Fruit fly (Drosophila melanogaster) whole organism, prepupa: ENCODE data around the gene ppk28.
A peak's percentile ranks its signal among the peaks of the same experiment; 100 is the strongest.

Experiments
- CG11902 ChIP-seq: fragments of 200-800 bp; sonication (Bioruptor generic); optimal IDR thresholded peaks from 3 replicates; lab custom pipeline; 2016; ENCODE audit warnings: missing biosample characterization, missing genetic modification characterization
- CG16779 ChIP-seq: fragments of 200-800 bp; sonication (Bioruptor generic); optimal IDR thresholded peaks from 3 replicates; lab custom pipeline; 2017; ENCODE audit warnings: missing biosample characterization, mild to moderate bottlenecking, missing genetic modification characterization
- CG6276 ChIP-seq: fragments of 200-800 bp; sonication (Bioruptor generic); optimal IDR thresholded peaks from 2 replicates; lab custom pipeline; 2017; ENCODE audit warnings: missing biosample characterization, mild to moderate bottlenecking, missing genetic modification characterization
- CG6854 ChIP-seq: fragments of 200-800 bp; sonication (Bioruptor generic); optimal IDR thresholded peaks from 2 replicates; lab custom pipeline; 2017; ENCODE audit warnings: missing biosample characterization, mild to moderate bottlenecking, missing genetic modification characterization
- CG8319 ChIP-seq: fragments of 200-800 bp; sonication (Bioruptor generic); optimal IDR thresholded peaks from 3 replicates; lab custom pipeline; 2016; ENCODE audit warnings: missing biosample characterization, missing genetic modification characterization
- Eip78C ChIP-seq: fragments of 200-800 bp; sonication (Bioruptor generic); peaks from one replicate; lab custom pipeline; 2016; ENCODE audit warnings: missing biosample characterization, missing genetic modification characterization
- Smox ChIP-seq: fragments of 200-800 bp; sonication (Bioruptor generic); optimal IDR thresholded peaks from 3 replicates; lab custom pipeline; 2016; ENCODE audit warnings: missing biosample characterization, missing genetic modification characterization
- acj6 ChIP-seq: fragments of 200-800 bp; sonication (Bioruptor generic); optimal IDR thresholded peaks from 3 replicates; lab custom pipeline; 2016; ENCODE audit warnings: missing biosample characterization, missing genetic modification characterization
- fd59A ChIP-seq: fragments of 200-800 bp; sonication (Bioruptor generic); optimal IDR thresholded peaks from 2 replicates; lab custom pipeline; 2017; ENCODE audit warnings: missing biosample characterization, mild to moderate bottlenecking, missing genetic modification characterization, missing genetic modification reagents
- svp ChIP-seq: fragments of 200-800 bp; sonication (Bioruptor generic); peaks from one replicate; lab custom pipeline; 2016; ENCODE audit warnings: missing biosample characterization, missing genetic modification characterization

DNA sequence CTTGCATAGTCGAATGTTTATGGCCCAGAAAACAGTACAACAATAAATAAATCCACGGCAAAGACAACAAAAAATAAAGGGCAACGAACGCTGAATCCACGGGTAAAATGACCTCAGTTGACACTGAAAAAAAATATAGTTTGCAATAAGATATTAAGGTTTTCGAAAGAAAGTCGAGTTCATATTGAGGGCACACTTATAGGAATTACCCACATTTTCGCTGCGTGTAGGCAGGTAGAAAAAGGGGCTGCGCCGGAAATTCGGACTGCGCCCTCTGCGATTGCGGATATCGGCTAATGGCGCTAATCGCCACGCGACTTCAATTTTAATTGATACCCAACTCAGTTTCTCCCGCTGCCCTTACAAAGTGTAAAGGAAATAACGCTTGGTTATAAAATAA, 2.8 kb downstream of the ppk28 start:
- TF ChIP-seq svp (GFP tag; lab: Kevin White, UChicago) (no peak), Smox (GFP tag; lab: Kevin White, UChicago) (no peak), CG11902 (GFP tag; lab: Kevin White, UChicago) (no peak), CG16779 (no peak), CG8319 (GFP tag; lab: Kevin White, UChicago) (no peak), CG6276 (GFP tag; lab: Kevin White, UChicago) (no peak), fd59A (GFP tag; lab: Kevin White, UChicago) (no peak), acj6 (GFP tag; lab: Kevin White, UChicago) (no peak), Eip78C (GFP tag; lab: Kevin White, UChicago) (peak; percentile 29), CG6854 (GFP tag; lab: Kevin White, UChicago) (no peak)
